Fruit fly (Drosophila melanogaster): ENCODE data around the gene CG33061.

Gene CG33061

DNA sequence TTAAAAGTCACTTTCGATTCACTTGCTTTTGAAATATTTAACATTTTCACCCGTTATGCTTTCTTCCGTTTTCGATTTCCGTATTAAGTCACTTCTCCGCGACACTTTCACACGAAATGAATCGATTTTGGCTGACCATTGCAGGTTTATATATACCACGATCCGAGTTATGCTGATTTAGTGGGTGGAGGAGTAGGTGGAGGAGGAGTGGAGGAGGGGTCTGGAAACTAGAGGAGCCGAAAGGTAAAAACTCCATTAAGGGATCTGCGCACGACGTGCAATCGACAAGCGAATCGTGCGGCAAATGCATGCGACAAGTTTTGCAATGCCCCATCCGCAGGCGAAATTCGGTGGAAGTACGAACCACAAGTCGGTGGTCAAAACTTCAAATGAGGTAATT is 38.7 kb upstream of the CG33061 start, which contains the start of gene CG13045:
Gene CG13045 (minus strand): TSS at position 101 of the 400 bp plus-strand sequence.
- 0 out of 3 replicates have a peak, but pooled peaks have one; percentile 11 for TF ChIP-seq C15 (GFP tag; IDR thresholded peaks at IDR 0.05)
- no peak for TF ChIP-seq crol (GFP tag; IDR thresholded peaks at IDR 0.05)

DNA sequence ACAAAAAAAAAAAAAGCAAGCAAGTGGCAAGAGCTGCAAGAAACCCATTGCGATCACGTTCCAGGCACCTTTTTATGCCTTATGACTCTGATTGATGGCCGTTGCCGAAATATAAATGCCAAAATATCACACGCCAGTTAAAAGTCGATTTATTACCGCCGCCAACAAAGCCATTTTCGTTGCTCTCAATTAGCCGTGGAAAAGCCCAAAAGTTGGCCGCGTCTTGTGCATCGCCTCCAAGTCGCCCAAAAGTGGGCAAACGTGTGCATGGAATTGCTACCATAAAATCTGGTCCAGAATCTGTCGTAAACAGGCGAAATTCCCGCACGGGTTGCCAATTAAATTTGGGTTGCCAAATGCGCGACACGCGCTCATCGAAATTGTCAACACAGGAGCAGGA is 37.9 kb upstream of the CG33061 start:
- TF ChIP-seq CG42726 (GFP tag; IDR thresholded peaks at IDR 0.05; ENCODE audit: partially characterized antibody) = 0 out of 2 replicates have a peak, but pooled peaks have one; percentile 34
- TF ChIP-seq Vsx1 (GFP tag; optimal IDR thresholded peaks at IDR 0.05) = peak; percentile 49
- no peak for TF ChIP-seq CG17802 (tag; optimal IDR thresholded peaks at IDR 0.05)
- TF ChIP-seq Abd-B (GFP tag; optimal IDR thresholded peaks at IDR 0.05) = peak; percentile 11
- TF ChIP-seq Bgb (GFP tag; IDR thresholded peaks at IDR 0.05; ENCODE audit: partially characterized antibody) = no peak
- TF ChIP-seq pros (GFP tag; optimal IDR thresholded peaks at IDR 0.05) = no peak
- no peak for TF ChIP-seq emc (GFP tag; optimal IDR thresholded peaks at IDR 0.05)
- no peak for TF ChIP-seq CG14050 (GFP tag; IDR thresholded peaks at IDR 0.05)
- TF ChIP-seq sqz (GFP tag; optimal IDR thresholded peaks at IDR 0.05) = no peak
- no peak for TF ChIP-seq CG15479 (GFP tag; optimal IDR thresholded peaks at IDR 0.05)
- TF ChIP-seq CG13287 (GFP tag; IDR thresholded peaks at IDR 0.05; ENCODE audit: partially characterized antibody) = peak; percentile 10; the same call in 1 of the 2 replicates
- 0 out of 3 replicates have a peak, but pooled peaks have one; percentile 17 for TF ChIP-seq z (GFP tag; IDR thresholded peaks at IDR 0.05)

DNA sequence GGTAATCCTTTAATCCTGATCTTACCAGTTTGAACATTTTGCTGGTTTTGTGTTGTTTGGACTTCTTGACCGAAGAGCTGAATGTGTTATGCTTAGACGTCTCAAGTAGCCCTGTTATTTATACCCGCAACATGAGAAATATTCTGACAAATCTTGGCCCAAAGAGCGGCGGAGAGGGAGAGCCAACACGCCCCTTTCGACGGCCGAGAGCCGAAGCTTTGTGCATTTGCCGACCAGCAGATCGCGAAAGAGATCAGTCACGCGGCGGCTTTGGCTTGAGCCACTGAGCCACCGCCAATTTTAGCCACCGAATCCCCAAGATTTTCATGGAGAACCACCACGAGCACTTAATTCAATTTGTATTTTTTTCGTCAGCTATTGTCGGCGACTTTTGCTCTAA is 34.1 kb upstream of the CG33061 start, which contains the start of gene CG4962:
Gene CG4962 (minus strand): TSS at position 101 of the 400 bp plus-strand sequence.
- TF ChIP-seq CG8089 (GFP tag; optimal IDR thresholded peaks at IDR 0.05) = no peak
- no peak for TF ChIP-seq NfI (GFP tag; optimal IDR thresholded peaks at IDR 0.05)
- TF ChIP-seq usp (GFP tag; optimal IDR thresholded peaks at IDR 0.05) = no peak

- no peak for TF ChIP-seq tll (GFP tag; optimal IDR thresholded peaks at IDR 0.05)
- no peak for TF ChIP-seq CG18599 (GFP tag; optimal IDR thresholded peaks at IDR 0.05)
- TF ChIP-seq tup (GFP tag; optimal IDR thresholded peaks at IDR 0.05) = no peak
- no peak for TF ChIP-seq tx (GFP tag; optimal IDR thresholded peaks at IDR 0.05)
- no peak for TF ChIP-seq dan (GFP tag; IDR thresholded peaks at IDR 0.05)
- TF ChIP-seq CG12744 (GFP tag; optimal IDR thresholded peaks at IDR 0.05) = no peak
- TF ChIP-seq CG3995 (GFP tag; optimal IDR thresholded peaks at IDR 0.05) = no peak
- no peak for TF ChIP-seq CG11696 (GFP tag; IDR thresholded peaks at IDR 0.05)
- no peak for TF ChIP-seq CG10431 (GFP tag; optimal IDR thresholded peaks at IDR 0.05)
- no peak for TF ChIP-seq lbe (GFP tag; optimal IDR thresholded peaks at IDR 0.05)
- no peak for TF ChIP-seq CG12942 (GFP tag; optimal IDR thresholded peaks at IDR 0.05)
- no peak for TF ChIP-seq CG2712 (tag; optimal IDR thresholded peaks at IDR 0.05)
Observed at dm6 chr3L:16301153-16301552, 28.4 kb upstream of the CG33061 start, which contains the start of gene CG4982. Gene CG4982, plus strand, starts transcription at chr3L:16301453.

DNA sequence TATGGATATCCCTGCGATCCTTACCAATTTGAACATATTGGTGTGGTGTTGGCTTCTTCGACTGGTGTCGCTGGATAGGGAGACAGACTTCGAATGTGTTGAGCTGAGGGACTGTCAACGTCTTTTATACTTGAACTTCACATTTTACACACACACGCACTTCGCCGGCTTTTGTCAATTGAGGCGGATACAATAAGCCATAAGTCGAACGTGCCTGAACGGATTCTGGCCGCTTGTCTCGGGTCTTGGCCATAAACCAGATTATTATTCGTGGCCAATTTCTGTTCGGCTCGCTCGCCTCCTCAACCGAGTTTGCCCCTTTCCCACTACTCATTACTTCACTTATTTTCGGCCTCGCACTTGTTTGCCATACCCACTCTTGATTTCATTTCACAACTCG is 26.5 kb upstream of the CG33061 start, which contains the start of gene CG13044:
Gene CG13044 (minus strand): TSS at position 101 of the 400 bp plus-strand sequence.
- TF ChIP-seq Blimp-1 (GFP tag; optimal IDR thresholded peaks at IDR 0.05) = peak; percentile 16
- TF ChIP-seq Vsx1 (GFP tag; optimal IDR thresholded peaks at IDR 0.05) = no peak

dm6 chr3L:16303982-16304381 is 25.6 kb upstream of the CG33061 start, which contains the start of gene CG43249:
Gene CG43249, plus strand, starts transcription at chr3L:16304282.
- TF ChIP-seq Dad (GFP tag; optimal IDR thresholded peaks at IDR 0.05) (no peak), CG13775 (GFP tag; optimal IDR thresholded peaks at IDR 0.05) (no peak), maf-S (GFP tag; optimal IDR thresholded peaks at IDR 0.05) (no peak), CG7786 (GFP tag; optimal IDR thresholded peaks at IDR 0.05) (no peak)
